Worm (Caenorhabditis elegans) whole organism, late embryonic: ENCODE results near the gene hrg-4.
A peak's percentile ranks its signal among the peaks of the same experiment; 100 is the strongest.

ENCODE experiments used
- C38D4.7 ChIP-seq: fragments of 200-800 bp; sonication (Bioruptor generic); optimal IDR thresholded peaks from 2 replicates; lab custom pipeline; 2018; ENCODE audit warnings: mild to moderate bottlenecking, missing genetic modification characterization, moderate library complexity, missing compliant biosample characterization
- K09A11.1 ChIP-seq: sonication (generic microtip); optimal IDR thresholded peaks from 2 replicates; lab custom pipeline; 2017; ENCODE audit warnings: antibody characterized with exemption, mild to moderate bottlenecking, missing genetic modification characterization, missing compliant biosample characterization; ENCODE audit not compliant: insufficient read depth
- Y22D7AL.16 ChIP-seq: sonication (generic microtip); optimal IDR thresholded peaks from 2 replicates; lab custom pipeline; 2016; ENCODE audit warnings: missing genetic modification characterization, missing compliant biosample characterization
- ceh-22 ChIP-seq: sonication (generic microtip); optimal IDR thresholded peaks from 2 replicates; lab custom pipeline; 2017; ENCODE audit warnings: missing biosample characterization, missing genetic modification characterization
- ceh-24 ChIP-seq: sonication (generic microtip); optimal IDR thresholded peaks from 2 replicates; lab custom pipeline; 2016; ENCODE audit warnings: mild to moderate bottlenecking, missing genetic modification characterization, missing compliant biosample characterization
- ceh-45 ChIP-seq: fragments of 200-800 bp; sonication (Bioruptor generic); IDR thresholded peaks from 2 replicates; pipeline ENCODE4 v1.3.6; 2022; ENCODE audit warnings: missing genetic modification reagents, missing genetic modification characterization, missing compliant biosample characterization
- ceh-48 ChIP-seq: sonication (generic microtip); optimal IDR thresholded peaks from 2 replicates; lab custom pipeline; 2016; ENCODE audit warnings: missing genetic modification characterization, inconsistent platforms, missing compliant biosample characterization
- dve-1 ChIP-seq: sonication (generic microtip); optimal IDR thresholded peaks from 2 replicates; lab custom pipeline; 2017; ENCODE audit warnings: antibody characterized with exemption, mild to moderate bottlenecking, missing genetic modification characterization, missing compliant biosample characterization
- elt-2 ChIP-seq: sonication (generic microtip); optimal IDR thresholded peaks from 2 replicates; lab custom pipeline; 2016; ENCODE audit warnings: missing genetic modification reagents, missing genetic modification characterization, missing compliant biosample characterization
- elt-4 ChIP-seq: sonication (generic microtip); optimal IDR thresholded peaks from 2 replicates; lab custom pipeline; 2016; ENCODE audit warnings: missing genetic modification characterization, missing compliant biosample characterization
- ets-4 ChIP-seq: sonication (generic microtip); optimal IDR thresholded peaks from 2 replicates; lab custom pipeline; 2016; ENCODE audit warnings: missing genetic modification characterization, missing compliant biosample characterization
- eyg-1 ChIP-seq: sonication (generic microtip); optimal IDR thresholded peaks from 2 replicates; lab custom pipeline; 2016; ENCODE audit warnings: missing genotype, missing genetic modification characterization, missing compliant biosample characterization
- fkh-10 ChIP-seq: fragments of 150-350 bp; optimal IDR thresholded peaks from 2 replicates; lab custom pipeline; 2014; ENCODE audit warnings: missing biosample characterization, missing genetic modification reagents, missing genetic modification characterization
- fkh-6 ChIP-seq: sonication (generic microtip); optimal IDR thresholded peaks from 2 replicates; lab custom pipeline; 2016; ENCODE audit warnings: missing genetic modification characterization, missing compliant biosample characterization
- gmeb-2 ChIP-seq: sonication (generic microtip); optimal IDR thresholded peaks from 2 replicates; lab custom pipeline; 2016; ENCODE audit warnings: missing genetic modification characterization, inconsistent platforms, missing compliant biosample characterization
- hlh-30 ChIP-seq: sonication (generic microtip); optimal IDR thresholded peaks from 2 replicates; lab custom pipeline; 2017; ENCODE audit warnings: antibody characterized with exemption, missing genetic modification characterization, missing compliant biosample characterization; ENCODE audit not compliant: insufficient read depth
- hlh-6 ChIP-seq: sonication (generic microtip); optimal IDR thresholded peaks from 2 replicates; lab custom pipeline; 2016; ENCODE audit warnings: missing genotype, missing genetic modification characterization, missing compliant biosample characterization
- lim-6 ChIP-seq: sonication (generic microtip); optimal IDR thresholded peaks from 2 replicates; lab custom pipeline; 2016; ENCODE audit warnings: missing genetic modification characterization, missing compliant biosample characterization
- madf-2 ChIP-seq: sonication (generic microtip); optimal IDR thresholded peaks from 2 replicates; lab custom pipeline; 2017; ENCODE audit warnings: missing genetic modification characterization, missing compliant biosample characterization
- nfya-1 ChIP-seq: sonication (generic microtip); optimal IDR thresholded peaks from 2 replicates; lab custom pipeline; 2017; ENCODE audit warnings: missing genetic modification characterization, mild to moderate bottlenecking, missing compliant biosample characterization, antibody characterized with exemption, moderate library complexity
- npax-4 ChIP-seq: sonication (generic microtip); optimal IDR thresholded peaks from 2 replicates; lab custom pipeline; 2016; ENCODE audit warnings: missing genetic modification characterization, missing compliant biosample characterization
- odd-2 ChIP-seq: sonication (generic microtip); optimal IDR thresholded peaks from 2 replicates; lab custom pipeline; 2017; ENCODE audit warnings: antibody characterized with exemption, mild to moderate bottlenecking, missing genetic modification characterization, missing compliant biosample characterization
- pat-9 ChIP-seq: fragments of 200-800 bp; sonication (Bioruptor generic); optimal IDR thresholded peaks from 2 replicates; lab custom pipeline; 2018; ENCODE audit warnings: mild to moderate bottlenecking, missing genetic modification characterization, moderate library complexity, missing compliant biosample characterization
- pax-1 ChIP-seq: fragments of 150-350 bp; optimal IDR thresholded peaks from 2 replicates; lab custom pipeline; 2014; ENCODE audit warnings: missing biosample characterization, missing genetic modification characterization
- pha-4 ChIP-seq: fragments of 150-350 bp; optimal IDR thresholded peaks from 2 replicates; lab custom pipeline; 2018; ENCODE audit warnings: missing biosample characterization, missing genetic modification reagents, missing genetic modification characterization
- pros-1 ChIP-seq: fragments of 150-350 bp; optimal IDR thresholded peaks from 2 replicates; lab custom pipeline; 2014; ENCODE audit warnings: missing biosample characterization, missing genetic modification reagents, missing genetic modification characterization
- ref-2 ChIP-seq: sonication (generic microtip); optimal IDR thresholded peaks from 2 replicates; lab custom pipeline; 2016; ENCODE audit warnings: missing genetic modification characterization, missing compliant biosample characterization
- sox-2 ChIP-seq: fragments of 200-800 bp; sonication (Bioruptor generic); IDR thresholded peaks from 2 replicates; pipeline ENCODE4 v1.3.6; 2022; ENCODE audit warnings: missing genetic modification reagents, missing genetic modification characterization, missing compliant biosample characterization
- syd-9 ChIP-seq: sonication (generic microtip); optimal IDR thresholded peaks from 2 replicates; lab custom pipeline; 2016; ENCODE audit warnings: mild to moderate bottlenecking, missing genetic modification characterization, moderate library complexity, missing compliant biosample characterization
- ttx-3 ChIP-seq: sonication (generic microtip); optimal IDR thresholded peaks from 2 replicates; lab custom pipeline; 2016; ENCODE audit warnings: missing genetic modification reagents, missing genetic modification characterization, missing compliant biosample characterization
- unc-42 ChIP-seq: sonication (generic microtip); optimal IDR thresholded peaks from 2 replicates; lab custom pipeline; 2016; ENCODE audit warnings: missing genotype, missing genetic modification characterization, missing compliant biosample characterization
- unc-55 ChIP-seq: sonication (generic microtip); optimal IDR thresholded peaks from 2 replicates; lab custom pipeline; 2017; ENCODE audit warnings: missing biosample characterization, missing genetic modification reagents, missing genetic modification characterization

The hrg-4 gene

DNA sequence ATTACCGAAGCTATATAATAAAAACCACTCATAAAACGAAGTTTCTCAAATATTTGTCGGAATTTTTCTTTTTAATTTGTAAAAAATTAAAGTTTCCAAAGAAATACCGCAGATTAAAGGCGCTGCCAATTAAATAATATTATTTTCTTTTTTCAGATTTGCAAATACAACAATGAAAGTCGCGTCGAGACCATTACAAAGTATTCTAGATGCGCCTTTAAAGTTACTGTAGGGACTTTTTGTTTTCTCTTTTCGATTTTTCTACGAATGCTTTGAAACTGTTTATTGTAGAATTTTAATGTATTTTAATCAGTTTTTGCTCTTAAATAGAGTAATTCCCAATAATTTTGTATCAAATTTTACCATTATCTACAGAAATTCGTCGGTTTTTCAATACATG lies 7.4 kb upstream of the hrg-4 start:
- TF ChIP-seq ceh-48 (tag; lab: Kevin White, UChicago) = no peak
- no peak for TF ChIP-seq fkh-10 (GFP tag; lab: Kevin White, UChicago)
- no peak for TF ChIP-seq ttx-3 (tag; lab: Kevin White, UChicago)
- no peak for TF ChIP-seq ets-4
- no peak for TF ChIP-seq dve-1
- TF ChIP-seq ref-2 (tag; lab: Kevin White, UChicago) = no peak
- TF ChIP-seq unc-55 (GFP tag; lab: Kevin White, UChicago) = no peak
- no peak for TF ChIP-seq pros-1
- no peak for TF ChIP-seq hlh-6 (tag; lab: Kevin White, UChicago)
- no peak for TF ChIP-seq eyg-1 (tag; lab: Kevin White, UChicago)
- TF ChIP-seq elt-4 (tag; lab: Kevin White, UChicago) = no peak
- no peak for TF ChIP-seq madf-2
- TF ChIP-seq, all 69 proteins: peak for 0

DNA sequence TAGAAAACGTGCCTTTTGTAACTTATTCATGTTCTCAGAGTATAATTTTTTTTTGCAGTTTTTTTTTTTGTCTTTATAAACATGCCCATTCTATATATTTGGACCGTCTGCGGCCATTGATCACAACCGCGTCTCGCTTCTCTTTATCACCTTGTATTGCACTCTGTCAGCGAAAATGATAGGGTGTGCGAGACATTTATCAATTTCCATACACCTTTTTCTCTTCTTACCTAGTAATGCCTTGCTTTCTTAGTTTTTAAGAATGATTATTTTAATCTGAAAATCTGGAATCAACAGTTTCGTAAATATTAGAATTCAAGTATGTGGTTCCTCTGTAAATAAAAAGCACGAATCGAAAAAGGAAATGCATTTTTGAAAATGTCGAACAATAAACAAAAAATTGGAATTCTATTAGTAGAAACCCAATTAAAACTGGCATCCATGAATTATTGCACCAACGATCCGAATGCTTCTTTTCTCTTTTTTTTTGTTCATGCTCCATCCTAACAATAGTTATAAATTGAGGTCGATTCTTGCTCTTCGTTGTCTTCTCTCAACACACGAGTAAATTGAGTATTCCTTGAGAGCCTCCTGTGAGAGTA lies 6.4 kb upstream of the hrg-4 start:
- TF ChIP-seq unc-42 (tag; lab: Kevin White, UChicago) (peak; percentile 32), eyg-1 (tag; lab: Kevin White, UChicago) (no peak), elt-2 (tag; lab: Kevin White, UChicago) (peak; percentile 44)

DNA sequence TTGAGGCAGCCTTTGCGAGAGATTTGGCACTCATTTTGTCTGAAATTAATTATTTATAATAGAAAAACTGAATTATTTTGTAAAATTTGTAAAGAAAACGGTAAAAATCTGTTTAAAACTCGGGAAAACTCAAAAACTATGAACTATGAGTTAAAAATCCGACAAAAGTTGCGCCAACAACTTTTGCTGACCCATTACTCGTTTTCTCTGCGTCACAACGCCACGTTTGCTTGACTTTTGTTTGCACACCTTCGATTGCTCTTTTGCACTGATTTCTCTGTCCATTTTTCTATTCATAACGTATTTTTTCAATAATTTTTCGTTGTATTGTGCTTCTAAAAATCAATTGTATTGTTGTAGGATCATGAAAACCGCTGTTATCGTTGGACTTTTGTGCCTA lies 5.4 kb upstream of the hrg-4 start, which contains the start of gene fkb-1:
Gene fkb-1, plus strand, starts transcription at position 361 of the 400 bp plus-strand sequence.
- TF ChIP-seq C38D4.7 (GFP tag; lab: Kevin White, UChicago) = no peak
- TF ChIP-seq npax-4 (tag; lab: Kevin White, UChicago) = no peak
- no peak for TF ChIP-seq lim-6 (tag; lab: Kevin White, UChicago)
- no peak for TF ChIP-seq syd-9 (tag; lab: Kevin White, UChicago)
- peak; percentile 19 for TF ChIP-seq elt-2 (tag; lab: Kevin White, UChicago)
- peak; percentile 60 for TF ChIP-seq pax-1
- peak; percentile 35 for TF ChIP-seq nfya-1
- TF ChIP-seq elt-4 (tag; lab: Kevin White, UChicago) = no peak

DNA sequence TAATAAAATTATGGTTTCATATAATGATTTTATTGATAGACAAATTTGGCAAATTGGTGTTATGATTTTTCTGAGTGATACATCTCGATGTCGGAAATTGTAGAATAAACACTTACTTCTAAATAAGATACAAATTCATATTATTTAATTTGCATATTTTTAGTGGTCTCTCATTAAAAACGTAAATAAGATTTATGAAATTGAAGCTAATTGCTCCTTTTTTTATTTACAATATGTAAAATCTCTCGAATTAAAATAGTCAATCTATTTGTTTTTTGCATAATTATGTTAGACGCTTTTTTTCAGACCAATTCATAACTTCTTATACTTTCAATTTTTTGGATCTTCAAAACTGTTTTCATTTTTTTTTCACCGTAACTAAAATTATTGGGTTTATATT lies 1.5 kb upstream of the hrg-4 start, which contains the start of gene hrg-6:
Gene hrg-6, plus strand, starts transcription at position 301 of the 400 bp plus-strand sequence.
- TF ChIP-seq elt-4 (tag; lab: Kevin White, UChicago) (no peak), pat-9 (tag; lab: Kevin White, UChicago) (no peak), ceh-24 (tag; lab: Kevin White, UChicago) (no peak), odd-2 (tag; lab: Kevin White, UChicago) (no peak), elt-2 (tag; lab: Kevin White, UChicago) (no peak), hlh-30 (tag; lab: Kevin White, UChicago) (no peak), fkh-6 (tag; lab: Kevin White, UChicago) (no peak), ceh-48 (tag; lab: Kevin White, UChicago) (no peak)

DNA sequence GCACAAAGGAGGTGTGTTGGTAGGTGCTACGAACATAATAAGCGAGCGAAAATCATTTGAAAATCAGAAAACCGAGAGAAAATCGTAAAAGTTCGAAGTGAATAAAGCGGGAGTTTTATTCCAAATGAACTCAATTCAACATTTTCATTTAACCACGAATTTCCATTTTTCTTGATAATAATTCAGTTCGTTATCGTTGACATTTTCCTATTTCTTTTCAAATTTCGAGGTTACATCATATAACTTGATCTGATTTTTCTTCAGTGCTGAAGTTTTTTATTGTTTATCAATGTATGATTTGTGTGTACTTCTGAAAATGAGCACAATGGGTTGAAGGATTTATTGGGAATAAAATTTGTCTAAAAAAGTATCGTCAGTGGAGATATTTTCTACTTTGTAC lies 847 bp upstream of the hrg-4 start:
- TF ChIP-seq sox-2 (GFP tag; lab: Robert Waterston, UW) (no peak), ceh-24 (tag; lab: Kevin White, UChicago) (no peak), syd-9 (tag; lab: Kevin White, UChicago) (no peak), K09A11.1 (no peak), madf-2 (no peak), elt-4 (tag; lab: Kevin White, UChicago) (no peak), gmeb-2 (no peak), Y22D7AL.16 (tag; lab: Kevin White, UChicago) (no peak), ceh-22 (no peak), pha-4 (tag; lab: Kevin White, UChicago) (no peak), ceh-45 (GFP tag; lab: Robert Waterston, UW) (no peak), C38D4.7 (GFP tag; lab: Kevin White, UChicago) (no peak)
